Worm (Caenorhabditis elegans) whole organism, L4 larva: ENCODE data around the gene M03B6.3.
A peak's percentile ranks its signal among the peaks of the same experiment; 100 is the strongest.

Experiments used
- F10B5.3 ChIP-seq: sonication (generic microtip); optimal IDR thresholded peaks from 2 replicates; lab custom pipeline; 2016; ENCODE audit warnings: mild to moderate bottlenecking, missing genetic modification characterization, missing compliant biosample characterization
- F44E2.7 ChIP-seq: fragments of 200-800 bp; sonication (Bioruptor generic); IDR thresholded peaks from 2 replicates; pipeline ENCODE4 v2.1.2; 2022; ENCODE audit warnings: missing genetic modification characterization, missing compliant biosample characterization
- Y105C5A.15 ChIP-seq: fragments of 200-800 bp; sonication (Bioruptor generic); IDR thresholded peaks from 2 replicates; pipeline ENCODE4 v1.3.6; 2022; ENCODE audit warnings: missing genetic modification characterization, missing compliant biosample characterization
- aha-1 ChIP-seq: fragments of 150-350 bp; peaks from one replicate; lab custom pipeline; 2014; ENCODE audit warnings: missing biosample characterization, missing genetic modification characterization
- aly-2 ChIP-seq: sonication (generic microtip); optimal IDR thresholded peaks from 2 replicates; lab custom pipeline; 2018; ENCODE audit warnings: missing biosample characterization, missing genetic modification characterization
- arid-1 ChIP-seq: fragments of 200-800 bp; sonication (Bioruptor generic); conservative IDR thresholded peaks from 2 replicates; pipeline ENCODE4 v1.3.6; 2022; ENCODE audit warnings: missing genetic modification reagents, missing genetic modification characterization, missing compliant biosample characterization
- ceh-20 ChIP-seq: fragments of 200-800 bp; sonication (Bioruptor generic); IDR thresholded peaks from 2 replicates; pipeline ENCODE4 v1.3.6; 2022; ENCODE audit warnings: missing genetic modification reagents, missing genetic modification characterization, missing compliant biosample characterization
- ces-1 ChIP-seq: fragments of 150-350 bp; sonication (generic microtip); optimal IDR thresholded peaks from 4 replicates; lab custom pipeline; 2014; ENCODE audit warnings: missing biosample characterization, missing genetic modification reagents, missing genetic modification characterization
- cey-2 ChIP-seq: sonication (generic microtip); optimal IDR thresholded peaks from 3 replicates; lab custom pipeline; 2017; ENCODE audit warnings: missing genetic modification characterization, mild to moderate bottlenecking, missing compliant biosample characterization, antibody characterized with exemption, borderline replicate concordance; ENCODE audit not compliant: insufficient read depth
- daf-16 ChIP-seq, 3 experiments: sonication (generic microtip); optimal IDR thresholded peaks; 2 replicates each; lab custom pipeline; 2016 to 2017; ENCODE audit warnings: missing genetic modification characterization in 3 of 3, missing genetic modification reagents in 3 of 3, mild to moderate bottlenecking in 2 of 3, missing compliant biosample characterization in 2 of 3, missing biosample characterization in 1 of 3, moderate library complexity in 1 of 3
- dmd-6 ChIP-seq: fragments of 200-800 bp; sonication (Bioruptor generic); IDR thresholded peaks from 2 replicates; pipeline ENCODE4 v1.3.6; 2022; ENCODE audit warnings: missing genetic modification reagents, missing genetic modification characterization, missing compliant biosample characterization
- dmd-9 ChIP-seq: fragments of 200-800 bp; sonication (Bioruptor generic); IDR thresholded peaks from 2 replicates; pipeline ENCODE4 v1.3.6; 2022; ENCODE audit warnings: missing genetic modification reagents, missing genetic modification characterization, missing compliant biosample characterization
- dve-1 ChIP-seq: sonication (generic microtip); optimal IDR thresholded peaks from 2 replicates; lab custom pipeline; 2017; ENCODE audit warnings: antibody characterized with exemption, mild to moderate bottlenecking, missing genetic modification characterization, missing compliant biosample characterization; ENCODE audit not compliant: insufficient read depth
- hlh-11 ChIP-seq: fragments of 200-800 bp; sonication (Bioruptor generic); optimal IDR thresholded peaks from 2 replicates; lab custom pipeline; 2018; ENCODE audit warnings: mild to moderate bottlenecking, missing genetic modification characterization, missing compliant biosample characterization
- lim-7 ChIP-seq: fragments of 200-800 bp; sonication (Bioruptor generic); IDR thresholded peaks from 2 replicates; pipeline ENCODE4 v1.3.6; 2022; ENCODE audit warnings: missing genetic modification characterization, missing compliant biosample characterization
- mdt-29 ChIP-seq: fragments of 200-800 bp; sonication (Bioruptor generic); IDR thresholded peaks from 2 replicates; pipeline ENCODE4 v1.3.6; 2022; ENCODE audit warnings: missing genetic modification reagents, missing genetic modification characterization, missing compliant biosample characterization
- mep-1 ChIP-seq: fragments of 150-350 bp; sonication (generic microtip); optimal IDR thresholded peaks from 3 replicates; lab custom pipeline; 2014; ENCODE audit warnings: missing biosample characterization, missing genetic modification characterization
- nhr-11 ChIP-seq: fragments of 150-350 bp; optimal IDR thresholded peaks from 2 replicates; lab custom pipeline; 2014; ENCODE audit warnings: missing biosample characterization, missing genetic modification characterization
- nhr-28 ChIP-seq: fragments of 150-350 bp; optimal IDR thresholded peaks from 2 replicates; lab custom pipeline; 2014; ENCODE audit warnings: missing biosample characterization, missing genetic modification characterization
- nhr-6 ChIP-seq: fragments of 150-350 bp; optimal IDR thresholded peaks from 2 replicates; lab custom pipeline; 2014; ENCODE audit warnings: missing biosample characterization, missing genetic modification characterization
- nhr-77 ChIP-seq: fragments of 150-350 bp; optimal IDR thresholded peaks from 2 replicates; lab custom pipeline; 2014; ENCODE audit warnings: missing biosample characterization, missing genetic modification characterization
- php-3 ChIP-seq: fragments of 200-800 bp; sonication (Bioruptor generic); IDR thresholded peaks from 2 replicates; pipeline ENCODE4 v1.3.6; 2022; ENCODE audit warnings: missing genetic modification reagents, missing genetic modification characterization, missing compliant biosample characterization
- pqm-1 ChIP-seq: sonication (generic microtip); optimal IDR thresholded peaks from 2 replicates; lab custom pipeline; 2017; ENCODE audit warnings: missing biosample characterization, missing genetic modification characterization
- rbr-2 ChIP-seq: sonication (generic microtip); optimal IDR thresholded peaks from 2 replicates; lab custom pipeline; 2016; ENCODE audit warnings: missing genotype, missing genetic modification characterization, missing compliant biosample characterization
- tra-1 ChIP-seq: fragments of 200-800 bp; sonication (Bioruptor generic); IDR thresholded peaks from 2 replicates; pipeline ENCODE4 v1.3.6; 2022; ENCODE audit warnings: missing genetic modification reagents, missing genetic modification characterization, missing compliant biosample characterization
- unc-130 ChIP-seq: sonication (generic microtip); optimal IDR thresholded peaks from 2 replicates; lab custom pipeline; 2016; ENCODE audit warnings: missing genetic modification reagents, missing genetic modification characterization, missing compliant biosample characterization
- unc-62 ChIP-seq, 3 experiments: fragments of 150-350 bp in 1 of 3; sonication (generic microtip); optimal IDR thresholded peaks in 2 of 3; peaks in 1 of 3; 1 replicate in 1 of 3; 2 replicates in 2 of 3; lab custom pipeline; 2014 to 2017; ENCODE audit warnings: missing biosample characterization in 3 of 3, missing genetic modification characterization in 3 of 3, missing genetic modification reagents in 3 of 3, missing genotype in 1 of 3
- zag-1 ChIP-seq: fragments of 150-350 bp; optimal IDR thresholded peaks from 2 replicates; lab custom pipeline; 2014; ENCODE audit warnings: missing biosample characterization, missing genetic modification characterization
- zip-2 ChIP-seq: fragments of 150-350 bp; optimal IDR thresholded peaks from 2 replicates; lab custom pipeline; 2014; ENCODE audit warnings: missing biosample characterization, missing genetic modification characterization

Gene M03B6.3

DNA sequence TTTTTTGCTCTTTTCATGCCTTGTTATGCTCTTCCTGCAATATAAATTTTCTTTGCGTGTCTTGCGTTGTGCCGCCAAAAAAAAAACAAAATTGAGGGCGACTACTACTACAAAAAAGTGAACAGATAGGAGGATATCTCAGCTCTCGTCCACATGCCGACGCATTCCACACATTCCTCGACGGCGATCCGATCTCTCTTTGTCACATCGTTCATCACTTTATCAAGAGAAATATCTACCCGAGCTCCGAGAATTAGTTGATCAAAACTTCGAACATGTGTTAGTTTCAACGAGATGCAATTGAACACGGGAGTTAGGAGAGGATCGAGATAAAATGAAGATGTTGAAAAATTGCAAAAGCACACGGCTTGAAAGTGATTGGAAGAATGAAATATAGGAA, 7.0 kb upstream of the M03B6.3 start:
- TF ChIP-seq daf-16 (GFP tag; optimal IDR thresholded peaks at IDR 0.05; lab: Kevin White, UChicago): peak in 1 of 2 experiments; percentile 57
- TF ChIP-seq daf-16 (tag; optimal IDR thresholded peaks at IDR 0.05; lab: Kevin White, UChicago): no peak
- peak; percentile 15 for TF ChIP-seq hlh-11 (tag; lab: Kevin White, UChicago)
- TF ChIP-seq mep-1: no peak
- TF ChIP-seq nhr-28: no peak

DNA sequence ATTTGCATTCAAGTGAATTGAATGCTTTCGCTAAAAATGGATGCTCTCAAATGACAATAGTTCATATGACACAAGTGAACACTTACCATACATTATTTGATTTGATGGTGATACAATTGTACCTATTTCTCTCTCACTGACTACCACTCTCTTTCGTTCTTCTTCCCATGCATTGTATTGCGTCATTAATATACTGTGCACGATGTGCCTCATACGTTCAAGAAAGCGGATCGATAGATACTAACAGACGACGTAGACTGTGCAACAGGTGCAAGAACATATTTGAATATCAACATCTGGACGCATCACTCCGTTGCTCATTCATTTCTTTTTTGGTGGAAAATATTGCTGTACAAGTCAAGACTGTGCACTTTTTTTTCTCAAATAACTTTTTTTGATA, 5.4 kb downstream of the M03B6.3 start, which contains the start of gene M03B6.4:
TSS of gene M03B6.4 (plus strand) at position 149 of the 400 bp plus-strand sequence.
- TF ChIP-seq cey-2 (tag; lab: Kevin White, UChicago) (no peak), aha-1 (tag; lab: Kevin White, UChicago) (peak; percentile 30), aly-2 (tag; lab: Kevin White, UChicago) (no peak), nhr-6 (tag; lab: Kevin White, UChicago) (no peak), pqm-1 (peak; percentile 27), nhr-77 (tag; lab: Kevin White, UChicago) (no peak), unc-130 (GFP tag; lab: Kevin White, UChicago) (no peak), lim-7 (GFP tag; lab: Robert Waterston, UW) (no peak), zag-1 (no peak), mep-1 (no peak), nhr-28 (peak; percentile 23), ces-1 (GFP tag; lab: Kevin White, UChicago) (no peak), daf-16 (GFP tag; optimal IDR thresholded peaks at IDR 0.05; lab: Kevin White, UChicago) (no peak), daf-16 (tag; optimal IDR thresholded peaks at IDR 0.05; lab: Kevin White, UChicago) (no peak), ceh-20 (GFP tag; lab: Robert Waterston, UW) (no peak)

DNA sequence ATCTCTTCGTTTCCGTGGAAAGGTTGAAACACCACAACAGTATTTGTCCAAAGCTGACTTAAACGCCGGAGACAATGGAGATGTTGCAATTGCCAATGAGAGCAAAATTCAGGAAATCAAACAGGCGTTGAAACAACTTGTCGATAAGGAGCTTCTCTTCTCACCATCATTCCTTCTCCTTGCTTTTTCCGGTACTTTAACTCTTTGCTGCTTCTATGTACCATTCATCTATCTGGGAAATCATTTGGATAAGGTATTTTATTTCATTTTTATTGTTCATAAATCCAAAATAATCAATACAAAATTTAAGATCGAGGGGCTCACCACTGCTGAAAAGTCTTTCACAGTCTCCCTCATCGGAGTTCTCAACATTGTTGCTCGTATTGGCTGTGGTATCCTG, 8.2 kb downstream of the M03B6.3 start:
- TF ChIP-seq arid-1 (GFP tag; lab: Robert Waterston, UW) (no peak), aha-1 (tag; lab: Kevin White, UChicago) (peak; percentile 27)

DNA sequence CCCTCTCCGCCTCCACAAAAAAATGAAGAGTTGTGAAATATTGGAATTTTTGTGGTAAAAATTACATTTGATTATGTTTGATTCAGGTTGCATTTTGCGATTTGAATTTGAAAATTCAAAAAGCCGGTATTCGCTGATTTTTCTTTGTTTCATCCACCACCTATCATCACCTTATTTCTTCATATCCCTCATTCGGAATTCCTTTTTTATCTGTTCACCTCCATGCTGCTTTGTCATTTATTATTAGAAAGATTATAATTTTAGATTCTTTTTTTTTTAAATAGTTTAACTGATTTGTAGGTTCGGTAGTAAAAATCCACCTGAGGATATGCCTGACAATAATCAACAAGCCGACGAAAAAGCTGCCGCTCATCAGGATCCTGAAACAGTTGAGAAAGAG, 11.5 kb downstream of the M03B6.3 start, which contains the start of gene mct-3:
TSS of gene mct-3 (plus strand) at position 301 of the 400 bp plus-strand sequence.
- TF ChIP-seq F44E2.7 (GFP tag; lab: Robert Waterston, UW) (no peak), aha-1 (tag; lab: Kevin White, UChicago) (peak; percentile 13), dve-1 (no peak), zip-2 (tag; lab: Kevin White, UChicago) (no peak)

DNA sequence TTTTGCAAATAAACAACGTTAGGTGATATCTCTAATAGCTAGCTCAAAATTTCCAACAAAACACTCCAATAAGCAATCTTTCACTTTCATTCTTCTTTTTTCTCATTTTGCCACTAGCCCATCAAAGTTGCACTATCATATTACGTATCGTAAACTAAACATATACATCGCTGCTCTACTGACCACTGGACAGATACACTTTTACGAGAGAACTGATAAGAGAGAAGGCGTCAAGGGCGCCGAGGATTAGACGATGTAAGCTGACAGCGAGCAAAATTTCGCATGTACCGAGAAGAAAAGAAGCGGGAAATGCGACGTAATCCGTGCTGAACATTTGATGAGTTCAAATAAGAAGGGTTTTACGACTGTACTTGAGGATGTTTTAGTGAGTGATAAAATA, 12.5 kb downstream of the M03B6.3 start:
- TF ChIP-seq unc-62 (GFP tag; optimal IDR thresholded peaks at IDR 0.05 in 1 of 2; lab: Kevin White, UChicago): peak in 1 of 2 experiments; percentile 94
- TF ChIP-seq unc-62 (tag; optimal IDR thresholded peaks at IDR 0.05; lab: Kevin White, UChicago): no peak
- no peak for TF ChIP-seq rbr-2
- no peak for TF ChIP-seq nhr-77 (tag; lab: Kevin White, UChicago)
- TF ChIP-seq dmd-9 (GFP tag; lab: Robert Waterston, UW): no peak
- peak; percentile 11 for TF ChIP-seq dve-1
- no peak for TF ChIP-seq Y105C5A.15 (GFP tag; lab: Robert Waterston, UW)
- peak; percentile 14 for TF ChIP-seq hlh-11 (tag; lab: Kevin White, UChicago)

DNA sequence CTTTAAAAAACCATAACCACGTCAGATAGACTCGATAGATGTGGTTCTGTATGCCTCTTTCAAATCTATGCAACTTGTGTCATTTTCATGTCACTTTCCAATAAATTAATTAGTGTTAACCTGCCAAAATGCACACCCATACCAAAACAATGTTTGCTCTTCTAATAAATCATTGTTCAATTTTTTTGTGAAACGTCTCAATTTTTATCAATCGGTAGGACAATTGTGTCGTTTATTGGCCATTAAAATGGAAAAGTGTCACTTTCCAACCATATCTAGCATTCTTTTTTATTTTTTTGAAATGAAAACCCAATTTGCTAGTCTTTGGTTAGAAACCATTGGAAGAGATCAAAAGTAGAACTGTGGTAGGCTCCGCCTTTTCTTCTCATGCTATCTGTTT, 13.7 kb downstream of the M03B6.3 start:
- TF ChIP-seq mdt-29 (GFP tag; lab: Robert Waterston, UW) (no peak), pqm-1 (peak; percentile 41), F10B5.3 (tag; lab: Kevin White, UChicago) (no peak), dmd-6 (GFP tag; lab: Robert Waterston, UW) (peak; percentile 72), ceh-20 (GFP tag; lab: Robert Waterston, UW) (peak; percentile 91), tra-1 (GFP tag; lab: Robert Waterston, UW) (peak; percentile 95), nhr-28 (peak; percentile 44), dve-1 (peak; percentile 16), php-3 (GFP tag; lab: Robert Waterston, UW) (peak; percentile 91), nhr-11 (tag; lab: Kevin White, UChicago) (no peak)
